Worm (Caenorhabditis elegans): ENCODE data around the gene cutc-1.

DNA sequence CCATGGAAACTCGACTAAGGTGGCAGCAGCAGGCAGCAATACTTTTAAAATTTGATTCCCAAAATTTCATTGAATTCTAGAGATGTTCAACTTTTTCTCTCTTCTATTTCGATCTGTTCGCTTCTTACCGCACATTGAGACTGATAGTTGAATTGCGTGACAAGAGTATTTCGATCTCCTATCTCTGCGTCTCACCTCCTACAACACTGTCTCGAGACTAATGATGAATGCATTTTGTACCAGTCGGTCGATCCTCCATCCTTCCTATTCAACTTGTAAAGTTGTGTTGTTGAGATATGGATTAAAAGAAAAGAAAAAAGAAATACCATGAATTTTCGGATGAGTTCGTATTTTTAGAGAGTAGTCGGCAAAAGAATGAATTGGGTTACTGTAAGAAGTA, 47.8 kb upstream of the cutc-1 start:
- TF ChIP-seq snpc-4 (tag; optimal IDR thresholded peaks at IDR 0.05) (no peak), elt-1 (tag; optimal IDR thresholded peaks at IDR 0.05; ENCODE audit: borderline replicate concordance, insufficient read depth) (no peak), nhr-2 (tag; optimal IDR thresholded peaks at IDR 0.05) (no peak), ces-1 (GFP tag; optimal IDR thresholded peaks at IDR 0.05) (no peak), nhr-237 (tag; optimal IDR thresholded peaks at IDR 0.05) (no peak), pha-4 (tag; optimal IDR thresholded peaks at IDR 0.05) (no peak)

Data from whole organism, mixed stage, embryonic.